Fruit fly (Drosophila melanogaster): ENCODE measurements around the gene escl.

Gene escl

DNA sequence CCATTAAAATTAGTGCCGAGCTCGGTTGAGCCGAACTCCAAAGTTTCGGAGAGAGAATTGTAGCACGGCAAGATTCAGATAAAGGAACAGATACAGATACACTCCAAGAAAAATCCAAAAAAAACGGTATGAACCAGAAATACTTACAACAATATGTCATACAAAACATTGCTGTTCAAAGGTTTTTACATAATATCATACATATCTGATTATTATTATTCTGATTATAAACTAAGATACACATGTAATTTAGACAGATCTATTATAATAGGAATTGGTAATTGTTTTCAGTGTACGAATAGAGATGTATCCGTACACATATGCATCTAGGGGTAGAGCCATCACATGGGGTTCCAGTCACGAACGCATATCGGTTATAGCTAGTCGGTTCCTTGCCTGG, 10.7 kb upstream of the escl start (continued):
- no peak for TF ChIP-seq CG2129 (GFP tag; IDR thresholded peaks at IDR 0.05; ENCODE audit: partially characterized antibody)
- TF ChIP-seq eyg (GFP tag; optimal IDR thresholded peaks at IDR 0.05) = no peak
- TF ChIP-seq CG12155 (GFP tag; optimal IDR thresholded peaks at IDR 0.05) = no peak
- no peak for TF ChIP-seq CG7963 (GFP tag; IDR thresholded peaks at IDR 0.05; ENCODE audit: partially characterized antibody)
- no peak for TF ChIP-seq sr (GFP tag; IDR thresholded peaks at IDR 0.05)
- TF ChIP-seq CG3407 (GFP tag; optimal IDR thresholded peaks at IDR 0.05) = no peak
- no peak for TF ChIP-seq Rfx (GFP tag; IDR thresholded peaks at IDR 0.05)
- TF ChIP-seq CG18764 (GFP tag; optimal IDR thresholded peaks at IDR 0.05) = no peak
- TF ChIP-seq crol (GFP tag; IDR thresholded peaks at IDR 0.05) = no peak
- TF ChIP-seq crp (GFP tag; optimal IDR thresholded peaks at IDR 0.05) = no peak
- TF ChIP-seq unc-4 (GFP tag; IDR thresholded peaks at IDR 0.05; ENCODE audit: partially characterized antibody) = no peak
- no peak for TF ChIP-seq BEAF-32 (GFP tag; optimal IDR thresholded peaks at IDR 0.05)
- peak; percentile 52 for TF ChIP-seq Med (GFP tag)
- no peak for TF ChIP-seq Fer2 (tag; optimal IDR thresholded peaks at IDR 0.05)
- no peak for TF ChIP-seq CG14667 (GFP tag; IDR thresholded peaks at IDR 0.05)
- no peak for TF ChIP-seq cwo (GFP tag; optimal IDR thresholded peaks at IDR 0.05)
- TF ChIP-seq CG17361 (GFP tag; IDR thresholded peaks at IDR 0.05) = peak; percentile 22; the same call in 1 of the 3 replicates
- TF ChIP-seq Doc3 (GFP tag; IDR thresholded peaks at IDR 0.05; ENCODE audit: partially characterized antibody) = no peak
- TF ChIP-seq Sry-β (GFP tag; optimal IDR thresholded peaks at IDR 0.05) = no peak
- TF ChIP-seq CG8290 (GFP tag; optimal IDR thresholded peaks at IDR 0.05) = no peak
- TF ChIP-seq CG8290 (tag; optimal IDR thresholded peaks at IDR 0.05) = no peak
- no peak for TF ChIP-seq exex (tag; optimal IDR thresholded peaks at IDR 0.05)
- no peak for TF ChIP-seq bcd (GFP tag; optimal IDR thresholded peaks at IDR 0.05)
- no peak for TF ChIP-seq CG15073 (GFP tag; optimal IDR thresholded peaks at IDR 0.05)
- no peak for TF ChIP-seq cas (GFP tag; IDR thresholded peaks at IDR 0.05)
- TF ChIP-seq CG11695 (GFP tag; IDR thresholded peaks at IDR 0.05) = no peak
- TF ChIP-seq unpg (GFP tag; optimal IDR thresholded peaks at IDR 0.05) = peak; percentile 46
- TF ChIP-seq Oli (tag; optimal IDR thresholded peaks at IDR 0.05) = peak; percentile 10
- no peak for TF ChIP-seq NC2α (GFP tag; optimal IDR thresholded peaks at IDR 0.05)
- no peak for TF ChIP-seq CG9727 (GFP tag; optimal IDR thresholded peaks at IDR 0.05)
- no peak for TF ChIP-seq NFAT (GFP tag; IDR thresholded peaks at IDR 0.05)
- no peak for TF ChIP-seq odd (GFP tag; optimal IDR thresholded peaks at IDR 0.05)
- TF ChIP-seq CG30020 (tag; optimal IDR thresholded peaks at IDR 0.05) = no peak
- TF ChIP-seq CG8388 (GFP tag; optimal IDR thresholded peaks at IDR 0.05) = peak; percentile 27
- TF ChIP-seq her (GFP tag; optimal IDR thresholded peaks at IDR 0.05) = no peak
- TF ChIP-seq gce (GFP tag; IDR thresholded peaks at IDR 0.05) = no peak
- no peak for TF ChIP-seq sug (tag; optimal IDR thresholded peaks at IDR 0.05)
- TF ChIP-seq CG2889 (GFP tag; IDR thresholded peaks at IDR 0.05) = no peak
- TF ChIP-seq esg (GFP tag; conservative IDR thresholded peaks at IDR 0.05) = no peak
- TF ChIP-seq CG9215 (GFP tag; IDR thresholded peaks at IDR 0.05) = no peak
- no peak for TF ChIP-seq CG4360 (GFP tag; IDR thresholded peaks at IDR 0.05)
- TF ChIP-seq Hey (tag; optimal IDR thresholded peaks at IDR 0.05) = no peak
- TF ChIP-seq Aef1 (GFP tag; IDR thresholded peaks at IDR 0.05) = no peak
- TF ChIP-seq psq (GFP tag; optimal IDR thresholded peaks at IDR 0.05) = no peak
- no peak for TF ChIP-seq ro (GFP tag; IDR thresholded peaks at IDR 0.05)
- no peak for TF ChIP-seq dan (GFP tag; IDR thresholded peaks at IDR 0.05)
- peak; percentile 23; the same call in 1 of the 2 replicates for TF ChIP-seq Xrp1 (GFP tag; IDR thresholded peaks at IDR 0.05)
- TF ChIP-seq corto (GFP tag; optimal IDR thresholded peaks at IDR 0.05) = no peak
- TF ChIP-seq Antp (GFP tag; optimal IDR thresholded peaks at IDR 0.05) = no peak
- no peak for TF ChIP-seq Camta (GFP tag; optimal IDR thresholded peaks at IDR 0.05)
- peak in 1 of 2 experiments; percentile 28 for TF ChIP-seq bsh (GFP tag; optimal IDR thresholded peaks at IDR 0.05)
- TF ChIP-seq tll (GFP tag; optimal IDR thresholded peaks at IDR 0.05) = no peak

Measured in whole organism, embryonic.